Worm (Caenorhabditis elegans): Measurements from ENCODE around the gene Y32F6A.5.

DNA sequence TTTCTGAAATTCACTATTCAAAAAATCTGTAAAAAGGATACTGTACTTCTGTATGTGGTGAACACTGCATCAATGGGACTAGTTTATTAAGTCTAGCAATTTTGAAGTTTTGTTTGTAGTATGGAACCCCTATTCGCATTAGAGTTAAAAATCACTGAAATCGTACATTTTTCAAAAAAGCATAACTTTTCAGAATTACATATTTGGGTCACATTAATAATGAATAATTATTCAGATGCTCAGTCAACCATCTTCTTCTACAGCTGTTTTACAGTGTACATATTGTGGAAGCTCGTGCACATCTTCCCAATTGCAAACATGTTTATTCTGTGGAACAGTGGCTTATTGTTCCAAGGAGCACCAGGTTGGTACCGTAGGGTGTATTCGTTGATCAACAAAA, 15.3 kb upstream of the Y32F6A.5 start:
- TF ChIP-seq zag-1 (tag; optimal IDR thresholded peaks at IDR 0.05) (no peak), skn-1 (tag; optimal IDR thresholded peaks at IDR 0.05) (no peak), elt-3 (tag; optimal IDR thresholded peaks at IDR 0.05) (no peak)
